Worm (Caenorhabditis elegans) whole organism, L2 larva: ENCODE measurements around the gene ZK593.2.
A peak's percentile ranks its signal among the peaks of the same experiment; 100 is the strongest.

Experiments
- C34F6.9 ChIP-seq: fragments of 150-350 bp; optimal IDR thresholded peaks from 2 replicates; lab custom pipeline; 2014; ENCODE audit warnings: missing biosample characterization, missing genetic modification characterization
- F13H6.1 ChIP-seq: sonication (generic microtip); optimal IDR thresholded peaks from 2 replicates; lab custom pipeline; 2016; ENCODE audit warnings: missing genetic modification characterization, missing compliant biosample characterization
- R02D3.7 ChIP-seq: fragments of 150-350 bp; optimal IDR thresholded peaks from 2 replicates; lab custom pipeline; 2014; ENCODE audit warnings: missing biosample characterization, missing genetic modification characterization
- Y55F3AM.14 ChIP-seq: fragments of 200-800 bp; sonication (Bioruptor generic); optimal IDR thresholded peaks from 2 replicates; lab custom pipeline; 2018; ENCODE audit warnings: mild to moderate bottlenecking, missing genetic modification characterization, missing compliant biosample characterization
- ZK546.5 ChIP-seq: sonication (generic microtip); optimal IDR thresholded peaks from 2 replicates; lab custom pipeline; 2017; ENCODE audit warnings: missing biosample characterization, missing genetic modification characterization
- alr-1 ChIP-seq: fragments of 150-350 bp; optimal IDR thresholded peaks from 2 replicates; lab custom pipeline; 2014; ENCODE audit warnings: missing biosample characterization, missing genetic modification characterization
- aly-2 ChIP-seq: fragments of 150-350 bp; optimal IDR thresholded peaks from 2 replicates; lab custom pipeline; 2014; ENCODE audit warnings: missing biosample characterization, missing genetic modification characterization
- ama-1 ChIP-seq: fragments of 150-350 bp; optimal IDR thresholded peaks from 2 replicates; lab custom pipeline; 2018; ENCODE audit warnings: inconsistent platforms
- blmp-1 ChIP-seq: sonication (generic microtip); optimal IDR thresholded peaks from 2 replicates; lab custom pipeline; 2017; ENCODE audit warnings: missing genetic modification characterization, mild to moderate bottlenecking, missing compliant biosample characterization, antibody characterized with exemption, moderate library complexity; ENCODE audit not compliant: insufficient read depth
- ceh-16 ChIP-seq: fragments of 150-350 bp; optimal IDR thresholded peaks from 2 replicates; lab custom pipeline; 2014; ENCODE audit warnings: missing biosample characterization, missing genetic modification characterization
- ceh-82 ChIP-seq: fragments of 150-350 bp; optimal IDR thresholded peaks from 2 replicates; lab custom pipeline; 2014; ENCODE audit warnings: missing biosample characterization, missing genetic modification characterization
- crh-2 ChIP-seq: sonication (generic microtip); optimal IDR thresholded peaks from 2 replicates; lab custom pipeline; 2017; ENCODE audit warnings: missing biosample characterization, missing genetic modification characterization
- dmd-4 ChIP-seq: sonication (generic microtip); optimal IDR thresholded peaks from 2 replicates; lab custom pipeline; 2017; ENCODE audit warnings: missing biosample characterization, missing genetic modification characterization
- egl-27 ChIP-seq: sonication (generic microtip); optimal IDR thresholded peaks from 3 replicates; lab custom pipeline; 2017; ENCODE audit warnings: missing biosample characterization, missing genetic modification reagents, missing genetic modification characterization
- elt-1 ChIP-seq: fragments of 150-350 bp; optimal IDR thresholded peaks from 2 replicates; lab custom pipeline; 2014; ENCODE audit warnings: missing biosample characterization, missing genetic modification characterization
- elt-3 ChIP-seq: sonication (generic microtip); optimal IDR thresholded peaks from 2 replicates; lab custom pipeline; 2017; ENCODE audit warnings: missing biosample characterization, missing genetic modification characterization
- fos-1 ChIP-seq: fragments of 150-350 bp; optimal IDR thresholded peaks from 2 replicates; lab custom pipeline; 2014; ENCODE audit warnings: missing biosample characterization, missing genetic modification characterization
- gmeb-1 ChIP-seq: fragments of 150-350 bp; optimal IDR thresholded peaks from 2 replicates; lab custom pipeline; 2014; ENCODE audit warnings: missing biosample characterization, missing genetic modification characterization
- lin-11 ChIP-seq: fragments of 150-350 bp; sonication (generic microtip); optimal IDR thresholded peaks from 2 replicates; lab custom pipeline; 2014; ENCODE audit warnings: missing biosample characterization, missing genetic modification characterization, inconsistent platforms, mixed read lengths
- lin-13 ChIP-seq: fragments of 150-350 bp; optimal IDR thresholded peaks from 2 replicates; lab custom pipeline; 2014; ENCODE audit warnings: missing biosample characterization, missing genetic modification reagents, missing genetic modification characterization
- lin-39 ChIP-seq: fragments of 150-350 bp; optimal IDR thresholded peaks from 2 replicates; lab custom pipeline; 2014; ENCODE audit warnings: missing biosample characterization, missing genetic modification reagents, missing genetic modification characterization
- lsy-2 ChIP-seq, 2 experiments: fragments of 150-350 bp in 1 of 2; sonication (generic microtip) in 1 of 2; optimal IDR thresholded peaks; 2 replicates each; lab custom pipeline; 2014 to 2017; ENCODE audit warnings: missing biosample characterization in 2 of 2, missing genetic modification characterization in 2 of 2
- mab-5 ChIP-seq: fragments of 150-350 bp; optimal IDR thresholded peaks from 2 replicates; lab custom pipeline; 2014; ENCODE audit warnings: missing biosample characterization, missing genetic modification characterization
- mbf-1 ChIP-seq: sonication (generic microtip); optimal IDR thresholded peaks from 2 replicates; lab custom pipeline; 2017; ENCODE audit warnings: missing biosample characterization, missing genetic modification characterization
- mdl-1 ChIP-seq, 2 experiments: fragments of 150-350 bp in 1 of 2; sonication (generic microtip) in 1 of 2; optimal IDR thresholded peaks; 2 replicates each; lab custom pipeline; 2017; ENCODE audit warnings: missing biosample characterization in 2 of 2, missing genetic modification characterization in 2 of 2
- nhr-10 ChIP-seq: sonication (generic microtip); optimal IDR thresholded peaks from 2 replicates; lab custom pipeline; 2017; ENCODE audit warnings: missing biosample characterization, missing genetic modification characterization
- nhr-11 ChIP-seq: fragments of 150-350 bp; optimal IDR thresholded peaks from 2 replicates; lab custom pipeline; 2014; ENCODE audit warnings: missing biosample characterization, missing genetic modification characterization
- nhr-12 ChIP-seq: fragments of 150-350 bp; optimal IDR thresholded peaks from 2 replicates; lab custom pipeline; 2014; ENCODE audit warnings: missing biosample characterization, missing genetic modification characterization
- nhr-129 ChIP-seq: fragments of 150-350 bp; optimal IDR thresholded peaks from 2 replicates; lab custom pipeline; 2014; ENCODE audit warnings: missing biosample characterization, missing genetic modification characterization
- nhr-21 ChIP-seq: fragments of 150-350 bp; optimal IDR thresholded peaks from 2 replicates; lab custom pipeline; 2014; ENCODE audit warnings: missing biosample characterization, missing genetic modification characterization
- nhr-23 ChIP-seq: fragments of 150-350 bp; optimal IDR thresholded peaks from 2 replicates; lab custom pipeline; 2014; ENCODE audit warnings: missing biosample characterization, missing genetic modification reagents, missing genetic modification characterization
- nhr-237 ChIP-seq: fragments of 150-350 bp; optimal IDR thresholded peaks from 2 replicates; lab custom pipeline; 2014; ENCODE audit warnings: missing biosample characterization, missing genetic modification characterization
- nhr-25 ChIP-seq: fragments of 150-350 bp; sonication (generic microtip); optimal IDR thresholded peaks from 3 replicates; lab custom pipeline; 2014; ENCODE audit warnings: missing biosample characterization, missing genetic modification characterization
- nhr-6 ChIP-seq: fragments of 150-350 bp; optimal IDR thresholded peaks from 2 replicates; lab custom pipeline; 2014; ENCODE audit warnings: missing biosample characterization, missing genetic modification characterization
- nhr-77 ChIP-seq: fragments of 150-350 bp; optimal IDR thresholded peaks from 2 replicates; lab custom pipeline; 2014; ENCODE audit warnings: missing biosample characterization, missing genetic modification characterization
- peb-1 ChIP-seq: fragments of 150-350 bp; optimal IDR thresholded peaks from 2 replicates; lab custom pipeline; 2014; ENCODE audit warnings: missing biosample characterization, missing genetic modification characterization
- sem-4 ChIP-seq: fragments of 150-350 bp; optimal IDR thresholded peaks from 2 replicates; lab custom pipeline; 2014; ENCODE audit warnings: missing biosample characterization, missing genetic modification reagents, missing genetic modification characterization
- skn-1 ChIP-seq: sonication (generic microtip); optimal IDR thresholded peaks from 2 replicates; lab custom pipeline; 2017; ENCODE audit warnings: missing biosample characterization, missing genetic modification characterization
- sma-3 ChIP-seq: sonication (generic microtip); optimal IDR thresholded peaks from 2 replicates; lab custom pipeline; 2016; ENCODE audit warnings: missing genetic modification reagents, missing genetic modification characterization, missing compliant biosample characterization
- sma-9 ChIP-seq, 2 experiments: fragments of 150-350 bp in 1 of 2; sonication (generic microtip) in 1 of 2; optimal IDR thresholded peaks; 2 replicates each; lab custom pipeline; 2014 to 2016; ENCODE audit warnings: missing genetic modification characterization in 2 of 2, mild to moderate bottlenecking in 1 of 2, missing biosample characterization in 1 of 2, missing compliant biosample characterization in 1 of 2, missing genetic modification reagents in 1 of 2, moderate library complexity in 1 of 2
- snpc-4 ChIP-seq: fragments of 150-350 bp; optimal IDR thresholded peaks from 2 replicates; lab custom pipeline; 2014; ENCODE audit warnings: missing biosample characterization, missing genetic modification characterization
- unc-39 ChIP-seq: fragments of 150-350 bp; optimal IDR thresholded peaks from 2 replicates; lab custom pipeline; 2014; ENCODE audit warnings: missing biosample characterization, missing genetic modification characterization
- unc-55 ChIP-seq: fragments of 150-350 bp; sonication (generic microtip); optimal IDR thresholded peaks from 3 replicates; lab custom pipeline; 2014; ENCODE audit warnings: missing biosample characterization, missing genetic modification reagents, missing genetic modification characterization
- unc-62 ChIP-seq: fragments of 150-350 bp; optimal IDR thresholded peaks from 2 replicates; lab custom pipeline; 2014; ENCODE audit warnings: missing biosample characterization, missing genetic modification reagents, missing genetic modification characterization
- zag-1 ChIP-seq: fragments of 150-350 bp; optimal IDR thresholded peaks from 2 replicates; lab custom pipeline; 2014; ENCODE audit warnings: missing biosample characterization, missing genetic modification characterization
- ztf-1 ChIP-seq: fragments of 200-800 bp; sonication (Bioruptor generic); conservative IDR thresholded peaks from 2 replicates; pipeline ENCODE4 v1.3.6; 2022; ENCODE audit warnings: missing genetic modification characterization, missing compliant biosample characterization
- ztf-11 ChIP-seq: sonication (generic microtip); optimal IDR thresholded peaks from 2 replicates; lab custom pipeline; 2017; ENCODE audit warnings: missing biosample characterization, missing genetic modification characterization

Gene ZK593.2

DNA sequence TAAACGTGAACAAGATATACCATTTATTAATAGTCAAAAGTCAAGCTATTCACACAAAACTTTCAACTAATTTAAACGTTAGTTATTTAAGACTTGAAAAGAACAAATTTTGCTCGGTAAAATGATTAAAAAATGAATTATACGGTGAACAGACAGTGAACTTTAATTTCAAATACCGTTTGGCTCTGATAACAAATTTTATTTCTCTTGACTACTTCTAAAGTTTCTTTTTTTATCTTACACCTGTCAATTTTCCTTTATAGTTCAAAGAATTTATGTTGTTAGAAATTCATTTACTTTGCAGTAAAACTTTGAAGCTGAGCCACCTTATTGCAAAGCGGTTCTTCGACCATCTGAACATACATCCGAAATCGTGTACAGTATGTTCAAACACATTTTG lies 2.2 kb downstream of the ZK593.2 start, which contains the start of gene ZK593.3:
TSS of gene ZK593.3 (plus strand) at position 301 of the 400 bp plus-strand sequence.
- no peak for TF ChIP-seq ztf-1 (GFP tag; lab: Robert Waterston, UW)
- TF ChIP-seq nhr-21 (tag; lab: Kevin White, UChicago): no peak
- no peak for TF ChIP-seq lin-39
- TF ChIP-seq nhr-12 (tag; lab: Kevin White, UChicago): no peak
- no peak for TF ChIP-seq unc-55 (GFP tag; lab: Kevin White, UChicago)
- no peak for TF ChIP-seq unc-39 (tag; lab: Kevin White, UChicago)
- no peak for TF ChIP-seq Y55F3AM.14 (GFP tag; lab: Kevin White, UChicago)
- TF ChIP-seq, all 48 proteins: peak for 0

DNA sequence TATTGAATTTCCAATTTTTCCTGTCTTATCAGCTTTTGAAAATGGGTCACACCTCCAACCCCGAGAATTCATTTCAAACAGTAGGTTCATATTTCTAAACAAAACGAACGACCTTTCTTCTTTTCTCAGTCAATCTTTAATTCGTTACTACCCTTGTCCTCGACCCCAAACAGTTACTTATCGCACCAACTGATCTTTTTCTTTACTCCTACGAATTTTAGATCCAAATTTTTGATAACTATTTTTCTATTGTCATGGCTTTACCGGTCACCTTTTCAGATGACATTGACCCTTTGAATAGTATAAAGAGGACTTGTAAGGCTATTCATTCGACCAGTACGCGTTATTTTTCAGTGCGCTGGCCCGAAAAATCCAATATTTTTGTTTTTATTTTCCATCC lies 3.0 kb downstream of the ZK593.2 start:
- TF ChIP-seq nhr-129 (tag; lab: Kevin White, UChicago) (no peak), ceh-16 (tag; lab: Kevin White, UChicago) (peak; percentile 69), egl-27 (tag; lab: Kevin White, UChicago) (no peak), elt-1 (tag; lab: Kevin White, UChicago) (peak; percentile 49), lin-39 (no peak), ZK546.5 (no peak), skn-1 (tag; lab: Kevin White, UChicago) (no peak)
- TF ChIP-seq, all 48 proteins: peak for 2

DNA sequence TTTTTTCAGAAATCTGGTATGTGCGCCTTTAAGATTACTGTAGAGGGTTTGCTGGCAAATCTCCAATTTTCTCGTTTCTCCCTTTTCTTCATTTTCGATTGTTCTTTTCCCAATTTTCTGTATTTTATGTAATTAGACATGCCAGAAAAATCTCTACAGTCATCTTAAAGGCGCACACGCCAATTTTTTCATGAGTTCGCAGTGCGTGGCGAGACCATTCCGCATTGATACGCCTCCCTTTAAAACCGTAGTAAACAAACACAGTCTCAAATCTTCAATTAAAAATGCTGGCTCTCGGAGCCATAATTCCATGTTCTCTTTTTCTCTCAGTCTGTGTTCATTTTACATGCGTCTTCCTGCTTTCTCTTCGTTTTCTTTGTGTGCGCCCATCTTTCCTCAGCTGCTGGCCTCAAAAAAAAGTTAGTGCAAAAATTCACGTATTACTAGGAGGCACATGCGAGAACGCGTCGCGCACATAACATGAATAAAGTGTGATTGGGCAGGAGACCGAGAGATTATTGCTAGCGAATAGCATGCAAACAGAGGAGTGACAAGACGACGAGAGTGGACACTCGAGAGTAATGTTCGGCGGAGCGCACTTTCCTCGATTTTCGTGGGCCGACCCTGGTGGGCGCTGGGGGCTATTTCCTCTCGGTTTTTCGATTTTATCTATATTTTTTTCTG lies 5.8 kb downstream of the ZK593.2 start:
- peak; percentile 76 for TF ChIP-seq sma-3 (GFP tag; lab: Kevin White, UChicago)
- peak; percentile 19 for TF ChIP-seq ceh-82 (tag; lab: Kevin White, UChicago)
- TF ChIP-seq mab-5: peak; percentile 84
- TF ChIP-seq mbf-1 (tag; lab: Kevin White, UChicago): no peak
- peak; percentile 50 for TF ChIP-seq lin-13 (GFP tag; lab: Kevin White, UChicago)
- TF ChIP-seq lin-11 (tag; lab: Kevin White, UChicago): peak; percentile 87
- TF ChIP-seq alr-1: no peak
- TF ChIP-seq unc-55 (GFP tag; lab: Kevin White, UChicago): peak; percentile 82
- TF ChIP-seq nhr-21 (tag; lab: Kevin White, UChicago): peak; percentile 61
- TF ChIP-seq ZK546.5: no peak
- peak; percentile 40 to 80 for TF ChIP-seq lsy-2 (tag; optimal IDR thresholded peaks at IDR 0.05; lab: Kevin White, UChicago)
- TF ChIP-seq fos-1 (tag; lab: Kevin White, UChicago): peak; percentile 58
- peak; percentile 72 for TF ChIP-seq sma-9 (GFP tag; optimal IDR thresholded peaks at IDR 0.05; lab: Kevin White, UChicago)
- TF ChIP-seq sma-9 (tag; optimal IDR thresholded peaks at IDR 0.05; lab: Kevin White, UChicago): no peak
- TF ChIP-seq R02D3.7 (tag; lab: Kevin White, UChicago): no peak
- TF ChIP-seq crh-2: peak; percentile 84
- TF ChIP-seq nhr-12 (tag; lab: Kevin White, UChicago): no peak
- no peak for TF ChIP-seq lin-39
- peak; percentile 57 for TF ChIP-seq snpc-4 (tag; lab: Kevin White, UChicago)
- no peak for TF ChIP-seq unc-39 (tag; lab: Kevin White, UChicago)
- TF ChIP-seq ztf-1 (GFP tag; lab: Robert Waterston, UW): no peak
- peak; percentile 11 for TF ChIP-seq nhr-10 (tag; lab: Kevin White, UChicago)
- no peak for TF ChIP-seq nhr-77 (tag; lab: Kevin White, UChicago)
- peak; percentile 17 for TF ChIP-seq Y55F3AM.14 (GFP tag; lab: Kevin White, UChicago)
- TF ChIP-seq F13H6.1: peak; percentile 92
- no peak for TF ChIP-seq unc-62 (GFP tag; lab: Kevin White, UChicago)
- TF ChIP-seq ceh-16 (tag; lab: Kevin White, UChicago): peak; percentile 45
- TF ChIP-seq blmp-1 (tag; lab: Kevin White, UChicago): peak; percentile 40
- no peak for TF ChIP-seq nhr-237
- TF ChIP-seq ztf-11 (tag; lab: Kevin White, UChicago): no peak
- no peak for TF ChIP-seq elt-1 (tag; lab: Kevin White, UChicago)
- TF ChIP-seq mdl-1 (tag; optimal IDR thresholded peaks at IDR 0.05; lab: Kevin White, UChicago): peak in 1 of 2 experiments; percentile 77
- peak; percentile 87 for TF ChIP-seq nhr-129 (tag; lab: Kevin White, UChicago)
- peak; percentile 51 for TF ChIP-seq egl-27 (tag; lab: Kevin White, UChicago)
- peak; percentile 37 for TF ChIP-seq zag-1 (tag; lab: Kevin White, UChicago)
- TF ChIP-seq elt-3 (tag; lab: Kevin White, UChicago): no peak
- no peak for TF ChIP-seq dmd-4
- TF ChIP-seq sem-4 (tag; lab: Kevin White, UChicago): peak; percentile 58
- peak; percentile 96 for TF ChIP-seq C34F6.9 (tag; lab: Kevin White, UChicago)
- TF ChIP-seq peb-1 (tag; lab: Kevin White, UChicago): no peak
- no peak for TF ChIP-seq nhr-11 (tag; lab: Kevin White, UChicago)
- TF ChIP-seq aly-2: no peak
- TF ChIP-seq nhr-6 (tag; lab: Kevin White, UChicago): peak; percentile 60
- TF ChIP-seq ama-1: peak; percentile 74
- peak; percentile 65 for TF ChIP-seq gmeb-1 (tag; lab: Kevin White, UChicago)
- peak; percentile 58 for TF ChIP-seq nhr-25 (tag; lab: Kevin White, UChicago)
- TF ChIP-seq nhr-23 (tag; lab: Kevin White, UChicago): no peak
